Fruit fly (Drosophila melanogaster) whole organism, wandering third instar larva: ENCODE results near the gene CG5080.

Experiments
- Abd-B ChIP-seq: fragments of >200 bp; optimal IDR thresholded peaks from 2 replicates; lab custom pipeline; 2017; ENCODE audit warnings: missing biosample characterization, missing genetic modification characterization
- CrebA ChIP-seq: fragments of 200-800 bp; sonication (Bioruptor generic); optimal IDR thresholded peaks from 2 replicates; lab custom pipeline; 2016; ENCODE audit warnings: missing biosample characterization, mild to moderate bottlenecking, missing genetic modification characterization, borderline replicate concordance
- Dfd ChIP-seq: fragments of >200 bp; optimal IDR thresholded peaks from 2 replicates; lab custom pipeline; 2017; ENCODE audit warnings: missing biosample characterization, missing genetic modification characterization
- GATAd ChIP-seq: sonication (Bioruptor generic); optimal IDR thresholded peaks from 2 replicates; lab custom pipeline; 2016; ENCODE audit warnings: missing biosample characterization, missing genetic modification characterization
- Hr78 ChIP-seq: fragments of >200 bp; optimal IDR thresholded peaks from 2 replicates; lab custom pipeline; 2017; ENCODE audit warnings: missing biosample characterization, missing genetic modification characterization
- Myc ChIP-seq: fragments of >200 bp; optimal IDR thresholded peaks from 2 replicates; lab custom pipeline; 2017
- N ChIP-seq: fragments of >200 bp; optimal IDR thresholded peaks from 2 replicates; lab custom pipeline; 2018; ENCODE audit warnings: missing biosample characterization, missing external identifiers, missing genetic modification characterization
- OdsH ChIP-seq: fragments of 200-800 bp; sonication (Bioruptor generic); optimal IDR thresholded peaks from 2 replicates; lab custom pipeline; 2016; ENCODE audit warnings: missing biosample characterization, mild to moderate bottlenecking, missing genetic modification characterization
- Rel ChIP-seq, 2 experiments: fragments of 200-800 bp; sonication (Bioruptor generic) in 1 of 2; optimal IDR thresholded peaks; 2 replicates in 1 of 2; 3 replicates in 1 of 2; lab custom pipeline; 2016 to 2019; ENCODE audit warnings: mild to moderate bottlenecking in 2 of 2, missing biosample characterization in 2 of 2, missing genetic modification characterization in 2 of 2, moderate library complexity in 1 of 2
- fru ChIP-seq: fragments of 200-800 bp; sonication (Bioruptor generic); optimal IDR thresholded peaks from 3 replicates; lab custom pipeline; 2016; ENCODE audit warnings: missing biosample characterization, mild to moderate bottlenecking, missing genetic modification characterization
- h ChIP-seq: fragments of 200-800 bp; sonication (Bioruptor generic); optimal IDR thresholded peaks from 3 replicates; lab custom pipeline; 2016; ENCODE audit warnings: missing biosample characterization, mild to moderate bottlenecking, missing genetic modification characterization
- jim ChIP-seq: fragments of 175-275, 200-325 bp; sonication (Bioruptor generic); optimal IDR thresholded peaks from 2 replicates; lab custom pipeline; 2016; ENCODE audit warnings: missing biosample characterization, mild to moderate bottlenecking, missing genetic modification characterization
- psq ChIP-seq: fragments of 200-800 bp; sonication (Bioruptor generic); optimal IDR thresholded peaks from 3 replicates; lab custom pipeline; 2017; ENCODE audit warnings: missing biosample characterization, mild to moderate bottlenecking, missing genetic modification characterization, moderate library complexity

DNA sequence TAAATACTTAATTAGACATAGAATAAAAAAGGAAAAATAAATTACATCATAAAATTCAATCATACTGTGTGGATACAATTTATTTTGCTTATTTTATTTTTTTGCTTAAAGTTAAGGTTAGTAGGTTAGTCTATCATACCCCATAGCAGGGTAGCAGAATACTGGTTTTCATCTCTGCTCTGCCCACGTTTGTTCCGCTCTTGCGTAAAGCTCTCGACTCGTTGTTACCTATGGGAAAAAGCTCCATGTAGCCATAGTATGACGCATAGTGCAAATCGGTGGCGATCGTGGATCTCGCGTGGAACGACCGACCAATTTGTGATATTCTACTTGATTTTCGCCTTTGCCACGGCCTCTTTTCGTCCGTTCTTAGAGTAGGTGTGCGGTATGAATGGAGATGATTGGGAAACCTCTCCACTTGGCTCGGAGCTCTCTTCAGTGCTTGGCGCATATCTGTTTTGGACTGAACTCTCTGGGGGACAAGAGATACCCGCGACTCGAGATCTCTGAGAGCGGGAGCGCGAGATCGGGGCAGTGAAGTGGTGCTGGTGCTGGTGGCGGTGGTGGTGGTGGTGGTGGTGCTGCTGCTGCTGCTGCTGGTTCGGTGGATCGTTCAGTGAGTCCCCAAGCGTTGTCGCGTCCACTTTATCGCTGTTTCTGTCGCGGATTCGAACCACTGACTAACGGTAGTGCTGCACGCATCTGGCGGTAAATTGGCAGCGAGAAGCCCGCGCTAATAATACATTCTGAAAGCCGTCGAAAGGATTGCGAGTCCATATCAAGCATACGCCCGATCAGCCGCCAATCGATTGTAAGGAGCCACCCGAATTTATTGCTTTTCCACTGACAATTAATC, 22.2 kb upstream of the CG5080 start, which contains the start of gene CG5001:
- TF ChIP-seq psq (GFP tag; lab: Kevin White, UChicago), result peak; percentile 79
- peak; percentile 75 for TF ChIP-seq OdsH (GFP tag; lab: Kevin White, UChicago)
- no peak for TF ChIP-seq GATAd (GFP tag; lab: Kevin White, UChicago)
- no peak for TF ChIP-seq Myc
- TF ChIP-seq Hr78, result no peak
- TF ChIP-seq Rel (GFP tag; optimal IDR thresholded peaks at IDR 0.05; lab: Kevin White, UChicago), result no peak
- peak; percentile 78 for TF ChIP-seq Rel (tag; optimal IDR thresholded peaks at IDR 0.05; lab: Kevin White, UChicago)
- no peak for TF ChIP-seq jim (GFP tag; lab: Kevin White, UChicago)
- no peak for TF ChIP-seq N
- peak; percentile 14 for TF ChIP-seq fru (GFP tag; lab: Kevin White, UChicago)
- no peak for TF ChIP-seq CrebA
- TF ChIP-seq Dfd (GFP tag; lab: Kevin White, UChicago), result no peak
- TF ChIP-seq h (GFP tag; lab: Kevin White, UChicago), result peak; percentile 80
- TF ChIP-seq Abd-B, result no peak
